Fruit fly (Drosophila melanogaster) whole organism, embryonic: ENCODE results near the gene CG5618.

Experiments used
- ATbp ChIP-seq: fragments of 200-800 bp; sonication (Bioruptor generic); optimal IDR thresholded peaks from 2 replicates; lab custom pipeline; 2017; ENCODE audit warnings: missing biosample characterization, mild to moderate bottlenecking, missing genetic modification characterization, missing genetic modification reagents
- CG10147 ChIP-seq: fragments of 200-800 bp; sonication (Bioruptor generic); optimal IDR thresholded peaks from 2 replicates; lab custom pipeline; 2019; ENCODE audit warnings: missing biosample characterization, mild to moderate bottlenecking, missing genetic modification characterization, moderate library complexity
- CG10267 ChIP-seq: fragments of 200-800 bp; sonication (Bioruptor generic); optimal IDR thresholded peaks from 2 replicates; lab custom pipeline; 2018; ENCODE audit warnings: missing biosample characterization, mild to moderate bottlenecking, missing genetic modification characterization, moderate library complexity
- CG10565 ChIP-seq: fragments of 200-800 bp; sonication (Bioruptor generic); optimal IDR thresholded peaks from 3 replicates; lab custom pipeline; 2016; ENCODE audit warnings: missing biosample characterization, mild to moderate bottlenecking, missing genetic modification characterization
- CG11560 ChIP-seq: fragments of 200-800 bp; sonication (Bioruptor generic); IDR thresholded peaks from 3 replicates; pipeline ENCODE4 v1.3.6; 2022; ENCODE audit warnings: missing biosample characterization, missing genetic modification characterization
- CG12236 ChIP-seq: fragments of 200-800 bp; sonication (Bioruptor generic); optimal IDR thresholded peaks from 2 replicates; lab custom pipeline; 2016; ENCODE audit warnings: missing biosample characterization, missing genetic modification characterization
- CG1233 ChIP-seq: fragments of 200-800 bp; sonication (Bioruptor generic); optimal IDR thresholded peaks from 4 replicates; lab custom pipeline; 2018; ENCODE audit warnings: missing biosample characterization, mild to moderate bottlenecking, missing genetic modification characterization
- CG17829 ChIP-seq: fragments of 200-800 bp; optimal IDR thresholded peaks from 2 replicates; lab custom pipeline; 2019; ENCODE audit warnings: missing biosample characterization, mild to moderate bottlenecking, missing genetic modification characterization, moderate library complexity
- CG18476 ChIP-seq: fragments of 200-800 bp; sonication (Bioruptor generic); optimal IDR thresholded peaks from 2 replicates; lab custom pipeline; 2016; ENCODE audit warnings: missing biosample characterization, mild to moderate bottlenecking, missing genetic modification characterization
- CG18619 ChIP-seq: fragments of 200-800 bp; sonication (Bioruptor generic); optimal IDR thresholded peaks from 3 replicates; lab custom pipeline; 2017; ENCODE audit warnings: missing biosample characterization, mild to moderate bottlenecking, missing genetic modification characterization
- CG32767 ChIP-seq: fragments of 200-800 bp; sonication (Bioruptor generic); IDR thresholded peaks from 2 replicates; pipeline ENCODE4 v1.3.6; 2022; ENCODE audit warnings: missing biosample characterization, missing genetic modification characterization
- CG3838 ChIP-seq: fragments of 200-800 bp; sonication (Bioruptor generic); optimal IDR thresholded peaks from 3 replicates; lab custom pipeline; 2016; ENCODE audit warnings: missing biosample characterization, missing genetic modification characterization
- CG4854 ChIP-seq: fragments of 200-800 bp; sonication (Bioruptor generic); optimal IDR thresholded peaks from 2 replicates; lab custom pipeline; 2016; ENCODE audit warnings: missing biosample characterization, missing genetic modification characterization, inconsistent platforms
- CG5953 ChIP-seq: fragments of 200-800 bp; sonication (Bioruptor generic); IDR thresholded peaks from 2 replicates; pipeline ENCODE4 v1.3.6; 2022; ENCODE audit warnings: missing biosample characterization, missing genetic modification characterization
- CG6854 ChIP-seq: fragments of 200-800 bp; sonication (Bioruptor generic); optimal IDR thresholded peaks from 3 replicates; lab custom pipeline; 2017; ENCODE audit warnings: missing biosample characterization, mild to moderate bottlenecking, missing genetic modification characterization
- CG7928 ChIP-seq: fragments of 200-800 bp; sonication (Bioruptor generic); optimal IDR thresholded peaks from 2 replicates; lab custom pipeline; 2017; ENCODE audit warnings: missing biosample characterization, mild to moderate bottlenecking, missing genetic modification characterization
- CG7963 ChIP-seq: fragments of 200-800 bp; sonication (Bioruptor generic); IDR thresholded peaks from 3 replicates; pipeline ENCODE4 v1.3.6; 2022; ENCODE audit warnings: missing biosample characterization, missing genetic modification characterization; ENCODE audit not compliant: partially characterized antibody
- CG8089 ChIP-seq: fragments of 200-800 bp; sonication (Bioruptor generic); optimal IDR thresholded peaks from 3 replicates; lab custom pipeline; 2016; ENCODE audit warnings: missing biosample characterization, missing genetic modification characterization
- CG9876 ChIP-seq: fragments of 200-800 bp; sonication (Bioruptor generic); optimal IDR thresholded peaks from 2 replicates; lab custom pipeline; 2016; ENCODE audit warnings: missing biosample characterization, missing genetic modification characterization
- CTCF ChIP-seq: fragments of 200-800 bp; sonication (Bioruptor generic); optimal IDR thresholded peaks from 2 replicates; lab custom pipeline; 2017; ENCODE audit warnings: missing biosample characterization, mild to moderate bottlenecking, missing genetic modification characterization, moderate library complexity
- D ChIP-seq, 2 experiments: fragments of 200-800 bp in 1 of 2; fragments of >200 bp in 1 of 2; sonication (Bioruptor generic) in 1 of 2; optimal IDR thresholded peaks; 2 replicates in 1 of 2; 3 replicates in 1 of 2; lab custom pipeline; 2017; ENCODE audit warnings: mild to moderate bottlenecking in 1 of 2, missing biosample characterization in 1 of 2, missing genetic modification characterization in 1 of 2, missing genetic modification reagents in 1 of 2
- Doc3 ChIP-seq: fragments of 200-800 bp; sonication (Bioruptor generic); IDR thresholded peaks from 3 replicates; pipeline ENCODE4 v1.3.6; 2022; ENCODE audit warnings: missing biosample characterization, missing genetic modification characterization; ENCODE audit not compliant: partially characterized antibody
- Ets65A ChIP-seq: fragments of 200-800 bp; sonication (Bioruptor generic); peaks from one replicate; lab custom pipeline; 2016; ENCODE audit warnings: missing biosample characterization, missing genetic modification characterization
- Hey ChIP-seq: fragments of 200-800 bp; sonication (Bioruptor generic); optimal IDR thresholded peaks from 3 replicates; lab custom pipeline; 2018; ENCODE audit warnings: missing biosample characterization, mild to moderate bottlenecking, missing genetic modification characterization
- HmgZ ChIP-seq: fragments of 200-800 bp; sonication (Bioruptor generic); optimal IDR thresholded peaks from 2 replicates; lab custom pipeline; 2018; ENCODE audit warnings: missing biosample characterization, mild to moderate bottlenecking, missing genetic modification characterization
- Hsf ChIP-seq: fragments of 200-800 bp; sonication (Bioruptor generic); optimal IDR thresholded peaks from 3 replicates; lab custom pipeline; 2016; ENCODE audit warnings: missing biosample characterization, missing genetic modification characterization
- Lpt ChIP-seq: fragments of >200 bp; optimal IDR thresholded peaks from 2 replicates; lab custom pipeline; 2018; ENCODE audit warnings: missing biosample characterization, missing genetic modification characterization
- Meics ChIP-seq: fragments of 200-800 bp; sonication (Bioruptor generic); optimal IDR thresholded peaks from 2 replicates; lab custom pipeline; 2017; ENCODE audit warnings: missing biosample characterization, mild to moderate bottlenecking, missing genetic modification characterization
- Nf-YB ChIP-seq: fragments of 200-800 bp; sonication (Bioruptor generic); optimal IDR thresholded peaks from 3 replicates; lab custom pipeline; 2019; ENCODE audit warnings: missing biosample characterization, mild to moderate bottlenecking, missing genetic modification characterization, moderate library complexity
- Six4 ChIP-seq: fragments of 200-800 bp; sonication (Bioruptor generic); optimal IDR thresholded peaks from 2 replicates; lab custom pipeline; 2016; ENCODE audit warnings: missing biosample characterization, missing genetic modification characterization
- Sox102F ChIP-seq: fragments of 200-800 bp; sonication (Bioruptor generic); optimal IDR thresholded peaks from 2 replicates; lab custom pipeline; 2018; ENCODE audit warnings: missing biosample characterization, mild to moderate bottlenecking, missing genetic modification characterization, moderate library complexity
- Usf ChIP-seq: fragments of 200-800 bp; sonication (Bioruptor generic); optimal IDR thresholded peaks from 2 replicates; lab custom pipeline; 2017; ENCODE audit warnings: missing genotype, missing biosample characterization, missing genetic modification characterization
- YL-1 ChIP-seq: fragments of 200-800 bp; sonication (Bioruptor generic); optimal IDR thresholded peaks from 3 replicates; lab custom pipeline; 2017; ENCODE audit warnings: missing biosample characterization, mild to moderate bottlenecking, missing genetic modification characterization
- ap ChIP-seq: fragments of 200-800 bp; sonication (Bioruptor generic); IDR thresholded peaks from 2 replicates; pipeline ENCODE4 v1.3.6; 2022; ENCODE audit warnings: missing biosample characterization, missing genetic modification characterization
- chif ChIP-seq, 2 experiments: fragments of 200-800 bp; sonication (Bioruptor generic); optimal IDR thresholded peaks; 3 replicates each; lab custom pipeline; 2016; ENCODE audit warnings: missing biosample characterization in 2 of 2, missing genetic modification characterization in 2 of 2
- ems ChIP-seq: fragments of 200-800 bp; sonication (Bioruptor generic); optimal IDR thresholded peaks from 3 replicates; lab custom pipeline; 2016; ENCODE audit warnings: missing biosample characterization, missing genetic modification characterization
- exex ChIP-seq: fragments of 200-800 bp; sonication (Bioruptor generic); optimal IDR thresholded peaks from 4 replicates; lab custom pipeline; 2018; ENCODE audit warnings: missing biosample characterization, mild to moderate bottlenecking, missing genetic modification characterization, moderate library complexity
- eyg ChIP-seq: fragments of 200-800 bp; sonication (Bioruptor generic); optimal IDR thresholded peaks from 3 replicates; lab custom pipeline; 2016; ENCODE audit warnings: missing biosample characterization, missing genetic modification characterization
- gfzf ChIP-seq: fragments of 200-800 bp; sonication (Bioruptor generic); optimal IDR thresholded peaks from 2 replicates; lab custom pipeline; 2016; ENCODE audit warnings: missing biosample characterization, mild to moderate bottlenecking, missing genetic modification characterization, moderate library complexity
- gro ChIP-seq: fragments of 200-800 bp; sonication (Bioruptor generic); optimal IDR thresholded peaks from 2 replicates; lab custom pipeline; 2016; ENCODE audit warnings: missing biosample characterization, missing genetic modification characterization
- mam ChIP-seq: fragments of 200-800 bp; sonication (Bioruptor generic); optimal IDR thresholded peaks from 3 replicates; lab custom pipeline; 2016; ENCODE audit warnings: missing biosample characterization, missing genetic modification characterization
- nau ChIP-seq: fragments of 200-800 bp; sonication (Bioruptor generic); optimal IDR thresholded peaks from 3 replicates; lab custom pipeline; 2017; ENCODE audit warnings: missing biosample characterization, mild to moderate bottlenecking, missing genetic modification characterization, missing genetic modification reagents
- otp ChIP-seq: fragments of 200-800 bp; sonication (Bioruptor generic); IDR thresholded peaks from 3 replicates; pipeline ENCODE4, ENCODE4 v1.3.6; 2022; ENCODE audit warnings: missing biosample characterization, missing genetic modification characterization
- peb ChIP-seq: fragments of 200-800 bp; sonication (Bioruptor generic); IDR thresholded peaks from 2 replicates; pipeline ENCODE4 v1.3.6; 2022; ENCODE audit warnings: missing biosample characterization, missing genetic modification characterization
- sens ChIP-seq: fragments of 200-800 bp; sonication (Bioruptor generic); peaks from one replicate; lab custom pipeline; 2016; ENCODE audit warnings: missing biosample characterization, missing genetic modification characterization
- seq ChIP-seq: fragments of 200-800 bp; sonication (Bioruptor generic); IDR thresholded peaks from 2 replicates; pipeline ENCODE4 v1.3.6; 2022; ENCODE audit warnings: missing biosample characterization, missing genetic modification characterization
- shn ChIP-seq: fragments of 200-800 bp; sonication (Bioruptor generic); optimal IDR thresholded peaks from 3 replicates; lab custom pipeline; 2016; ENCODE audit warnings: missing biosample characterization, missing genetic modification characterization
- trem ChIP-seq: fragments of 200-800 bp; optimal IDR thresholded peaks from 3 replicates; lab custom pipeline; 2019; ENCODE audit warnings: missing biosample characterization, mild to moderate bottlenecking, missing genetic modification characterization, moderate library complexity
- tx ChIP-seq: fragments of 200-800 bp; sonication (Bioruptor generic); optimal IDR thresholded peaks from 2 replicates; lab custom pipeline; 2016; ENCODE audit warnings: missing biosample characterization, missing genetic modification characterization
- unpg ChIP-seq: fragments of 200-800 bp; sonication (Bioruptor generic); optimal IDR thresholded peaks from 3 replicates; lab custom pipeline; 2018; ENCODE audit warnings: missing biosample characterization, mild to moderate bottlenecking, missing genetic modification characterization, moderate library complexity

The CG5618 gene

DNA sequence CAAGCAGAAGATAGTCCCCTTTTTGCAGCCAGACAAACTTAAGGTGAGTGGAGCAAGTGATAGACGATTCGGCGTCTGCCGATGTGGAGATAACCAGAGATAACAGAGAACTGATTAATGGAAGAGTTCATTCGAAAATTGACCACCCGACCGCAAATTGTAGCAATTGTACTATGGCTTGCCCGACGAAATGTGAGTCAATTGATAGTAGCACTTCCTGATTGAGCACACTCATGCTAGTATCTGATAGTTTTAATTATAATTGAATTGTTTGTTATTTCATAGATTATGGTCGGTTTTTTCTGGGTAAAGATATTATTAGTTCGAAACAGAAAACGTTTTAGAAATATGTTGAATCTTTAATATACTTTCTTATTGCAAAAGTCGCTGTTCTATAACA lies 1.1 kb downstream of the CG5618 start:
- TF ChIP-seq sens (GFP tag; lab: Kevin White, UChicago) = peak; percentile 55
- peak; percentile 47 for TF ChIP-seq Ets65A
- no peak for TF ChIP-seq Sox102F (GFP tag; lab: Kevin White, UChicago)
- no peak for TF ChIP-seq Nf-YB (GFP tag; lab: Kevin White, UChicago)
- no peak for TF ChIP-seq CG4854
- no peak for TF ChIP-seq peb (GFP tag; lab: Robert Waterston, UW)
- peak; percentile 85 for TF ChIP-seq exex (tag; lab: Kevin White, UChicago)

DNA sequence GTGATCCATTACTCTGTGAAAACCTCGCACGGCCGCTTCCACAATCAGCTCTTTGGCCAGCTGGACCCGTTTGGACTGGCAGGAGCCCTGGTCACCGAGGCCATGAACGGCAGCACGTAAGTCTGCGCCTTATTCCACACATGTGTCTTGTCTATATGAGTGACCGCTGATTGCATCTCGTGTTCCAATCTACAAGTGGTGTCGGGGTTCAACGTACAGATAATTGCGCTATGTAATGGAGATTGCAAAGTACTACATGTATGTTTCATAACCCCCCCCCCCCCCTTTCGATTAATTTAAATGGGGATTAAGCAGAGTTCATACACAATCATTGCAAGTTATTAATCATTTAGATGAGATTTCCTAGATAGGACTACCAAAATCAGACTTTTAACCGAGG lies 1.6 kb downstream of the CG5618 start:
- TF ChIP-seq YL-1 (GFP tag; lab: Kevin White, UChicago) = no peak
- no peak for TF ChIP-seq CG18619 (GFP tag; lab: Kevin White, UChicago)
- no peak for TF ChIP-seq CG6854 (GFP tag; lab: Kevin White, UChicago)
- no peak for TF ChIP-seq ap (GFP tag; lab: Robert Waterston, UW)
- TF ChIP-seq CG5953 = peak; percentile 26; the same call in 1 of the 2 replicates
- no peak for TF ChIP-seq Meics
- no peak for TF ChIP-seq otp (GFP tag; lab: Robert Waterston, UW)

DNA sequence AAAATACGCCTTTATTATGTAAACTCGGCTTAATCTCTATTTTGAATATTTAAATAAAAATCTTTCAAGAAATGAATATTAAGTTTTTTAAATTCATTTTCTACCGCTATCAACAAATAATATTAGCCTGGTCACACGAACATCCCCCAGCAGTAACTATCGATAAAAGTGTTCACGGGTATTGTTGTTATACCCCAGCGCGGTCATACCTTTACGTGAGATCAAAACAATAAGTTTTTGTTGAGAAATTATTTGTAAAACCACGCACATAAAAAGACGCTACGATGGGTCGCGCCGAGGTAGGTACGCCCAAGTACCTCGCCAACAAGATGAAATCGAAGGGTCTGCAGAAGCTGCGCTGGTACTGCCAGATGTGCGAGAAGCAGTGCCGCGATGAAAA lies 3.4 kb downstream of the CG5618 start, which contains the start of gene kin17:
kin17 (plus strand) TSS at position 195 of the 400 bp plus-strand sequence.
- no peak for TF ChIP-seq Six4 (GFP tag; lab: Kevin White, UChicago)
- no peak for TF ChIP-seq ATbp (GFP tag; lab: Kevin White, UChicago)
- peak; percentile 45; the same call in 1 of the 3 replicates for TF ChIP-seq Doc3 (GFP tag; lab: Robert Waterston, UW)
- no peak for TF ChIP-seq CG1233
- no peak for TF ChIP-seq CG11560 (tag; lab: Robert Waterston, UW)
- no peak for TF ChIP-seq CTCF (GFP tag; lab: Kevin White, UChicago)
- no peak for TF ChIP-seq ems (GFP tag; lab: Kevin White, UChicago)
- TF ChIP-seq CG12236 (GFP tag; lab: Kevin White, UChicago) = no peak
- TF ChIP-seq CG10147 = no peak
- TF ChIP-seq CG18476 (GFP tag; lab: Kevin White, UChicago) = no peak
- TF ChIP-seq D (optimal IDR thresholded peaks at IDR 0.05; lab: Kevin White, UChicago) = no peak
- TF ChIP-seq D (GFP tag; optimal IDR thresholded peaks at IDR 0.05; lab: Kevin White, UChicago) = no peak
- no peak for TF ChIP-seq mam (GFP tag; lab: Kevin White, UChicago)
- TF ChIP-seq shn (GFP tag; lab: Kevin White, UChicago) = no peak
- TF ChIP-seq CG10565 = no peak
- TF ChIP-seq CG10267 (tag; lab: Kevin White, UChicago) = peak; percentile 35
- peak; percentile 64 for TF ChIP-seq trem
- no peak for TF ChIP-seq CG32767
- peak; percentile 3 for TF ChIP-seq CG17829 (tag; lab: Kevin White, UChicago)
- no peak for TF ChIP-seq CG8089 (GFP tag; lab: Kevin White, UChicago)
- TF ChIP-seq chif (GFP tag; optimal IDR thresholded peaks at IDR 0.05; lab: Kevin White, UChicago) = no peak
- no peak for TF ChIP-seq CG3838 (GFP tag; lab: Kevin White, UChicago)
- TF ChIP-seq Hey = no peak
- no peak for TF ChIP-seq Hsf (GFP tag; lab: Kevin White, UChicago)
- TF ChIP-seq tx (GFP tag; lab: Kevin White, UChicago) = no peak
- TF ChIP-seq Usf = no peak
- no peak for TF ChIP-seq CG6854 (GFP tag; lab: Kevin White, UChicago)
- no peak for TF ChIP-seq CG7928 (GFP tag; lab: Kevin White, UChicago)
- TF ChIP-seq gfzf = peak; percentile 85
- no peak for TF ChIP-seq nau (GFP tag; lab: Kevin White, UChicago)
- no peak for TF ChIP-seq gro (GFP tag; lab: Kevin White, UChicago)
- TF ChIP-seq CG9876 (GFP tag; lab: Kevin White, UChicago) = no peak
- no peak for TF ChIP-seq unpg (GFP tag; lab: Kevin White, UChicago)
- peak; percentile 24 for TF ChIP-seq HmgZ (tag; lab: Kevin White, UChicago)
- TF ChIP-seq Lpt (GFP tag; lab: Kevin White, UChicago) = no peak
- no peak for TF ChIP-seq CG7963
- TF ChIP-seq seq (GFP tag; lab: Robert Waterston, UW) = no peak
- TF ChIP-seq eyg (GFP tag; lab: Kevin White, UChicago) = no peak
